Fruit fly (Drosophila melanogaster) whole organism, adult: ENCODE results near the gene CG43935.

Experiments used
- CG11617 ChIP-seq: fragments of 200-800 bp; sonication (Bioruptor generic); optimal IDR thresholded peaks from 2 replicates; lab custom pipeline; 2017; ENCODE audit warnings: mild to moderate bottlenecking, missing biosample characterization, missing genetic modification reagents, missing genetic modification characterization
- CG12768 ChIP-seq: fragments of 200-800 bp; sonication (Bioruptor generic); optimal IDR thresholded peaks from 2 replicates; lab custom pipeline; 2017; ENCODE audit warnings: missing biosample characterization, missing genetic modification characterization, mild to moderate bottlenecking, moderate library complexity, missing genetic modification reagents
- CG14711 ChIP-seq: fragments of 200-800 bp; sonication (Bioruptor generic); optimal IDR thresholded peaks from 2 replicates; lab custom pipeline; 2018; ENCODE audit warnings: missing biosample characterization, mild to moderate bottlenecking, missing genetic modification characterization, moderate library complexity
- CG1620 ChIP-seq: fragments of 200-800 bp; sonication (Bioruptor generic); optimal IDR thresholded peaks from 2 replicates; lab custom pipeline; 2016; ENCODE audit warnings: missing biosample characterization, missing genetic modification characterization
- CG33017 ChIP-seq: fragments of 200-800 bp; sonication (Bioruptor generic); optimal IDR thresholded peaks from 2 replicates; lab custom pipeline; 2018; ENCODE audit warnings: missing biosample characterization, mild to moderate bottlenecking, missing genetic modification characterization, moderate library complexity
- CG5204 ChIP-seq: fragments of 200-800 bp; sonication (Bioruptor generic); optimal IDR thresholded peaks from 2 replicates; lab custom pipeline; 2016; ENCODE audit warnings: missing biosample characterization, missing genetic modification characterization
- CG7045 ChIP-seq: fragments of 200-800 bp; sonication (Bioruptor generic); optimal IDR thresholded peaks from 2 replicates; lab custom pipeline; 2017; ENCODE audit warnings: missing biosample characterization, mild to moderate bottlenecking, missing genetic modification characterization
- CG7101 ChIP-seq: fragments of 200-800 bp; sonication (Bioruptor generic); optimal IDR thresholded peaks from 2 replicates; lab custom pipeline; 2018; ENCODE audit warnings: missing biosample characterization, mild to moderate bottlenecking, missing genetic modification characterization, moderate library complexity
- Clk ChIP-seq: fragments of 200-800 bp; sonication (Bioruptor generic); optimal IDR thresholded peaks from 2 replicates; lab custom pipeline; 2017; ENCODE audit warnings: missing biosample characterization, missing genetic modification characterization
- Crg-1 ChIP-seq: fragments of 200-800 bp; sonication (Bioruptor generic); optimal IDR thresholded peaks from 2 replicates; lab custom pipeline; 2016; ENCODE audit warnings: missing biosample characterization, missing genetic modification characterization
- Hr96 ChIP-seq: fragments of 200-800 bp; sonication (Bioruptor generic); optimal IDR thresholded peaks from 2 replicates; lab custom pipeline; 2016; ENCODE audit warnings: missing biosample characterization, missing genetic modification characterization
- Mnt ChIP-seq: fragments of 200-800 bp; sonication (Bioruptor generic); optimal IDR thresholded peaks from 2 replicates; lab custom pipeline; 2016; ENCODE audit warnings: missing biosample characterization, mild to moderate bottlenecking, missing genetic modification characterization
- bab1 ChIP-seq: fragments of 200-800 bp; sonication (Bioruptor generic); optimal IDR thresholded peaks from 3 replicates; lab custom pipeline; 2019; ENCODE audit warnings: missing biosample characterization, mild to moderate bottlenecking, missing genetic modification characterization, moderate library complexity
- cic ChIP-seq: fragments of 200-800 bp; sonication (Bioruptor generic); optimal IDR thresholded peaks from 2 replicates; lab custom pipeline; 2017; ENCODE audit warnings: missing biosample characterization, mild to moderate bottlenecking, missing genetic modification characterization, moderate library complexity
- cnc ChIP-seq, 2 experiments: fragments of >200 bp; optimal IDR thresholded peaks; 2 replicates each; lab custom pipeline; 2017
- kay ChIP-seq: fragments of 200-800 bp; sonication (Bioruptor generic); peaks from one replicate; lab custom pipeline; 2016; ENCODE audit warnings: missing biosample characterization, missing genetic modification characterization, borderline replicate concordance
- ovo ChIP-seq: fragments of 200-800 bp; sonication (Bioruptor generic); optimal IDR thresholded peaks from 2 replicates; lab custom pipeline; 2016; ENCODE audit warnings: missing biosample characterization, missing genetic modification characterization
- pad ChIP-seq: fragments of 200-800 bp; sonication (Bioruptor generic); optimal IDR thresholded peaks from 3 replicates; lab custom pipeline; 2017; ENCODE audit warnings: missing biosample characterization, missing genetic modification characterization, mild to moderate bottlenecking, moderate library complexity, missing genetic modification reagents
- tj ChIP-seq: fragments of 200-800 bp; sonication (Bioruptor generic); optimal IDR thresholded peaks from 3 replicates; lab custom pipeline; 2017; ENCODE audit warnings: missing biosample characterization, mild to moderate bottlenecking, missing genetic modification characterization, moderate library complexity
- toe ChIP-seq: fragments of 200-800 bp; sonication (Bioruptor generic); optimal IDR thresholded peaks from 2 replicates; lab custom pipeline; 2016; ENCODE audit warnings: missing biosample characterization, missing genetic modification characterization

The CG43935 gene

DNA sequence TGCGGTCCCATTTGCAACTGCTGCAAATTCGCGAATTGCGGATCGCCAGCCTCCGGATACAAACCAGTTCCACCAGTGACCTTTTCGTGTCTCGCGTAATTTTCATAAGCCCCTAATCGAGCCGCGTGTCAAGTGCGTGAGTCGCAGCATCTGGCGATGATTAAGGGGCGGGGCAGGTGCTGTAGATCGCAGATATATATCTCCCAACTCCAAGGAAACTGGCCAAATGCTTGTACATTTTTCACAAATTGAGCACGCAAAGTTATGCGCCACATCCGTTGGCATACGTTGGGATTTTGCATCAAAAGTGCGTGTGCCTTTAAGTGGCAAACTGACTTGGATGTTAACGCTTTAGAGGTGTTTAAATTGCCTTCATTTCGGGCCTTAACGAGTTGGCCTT, 25.2 kb upstream of the CG43935 start:
- TF ChIP-seq tj (GFP tag; lab: Kevin White, UChicago), result no peak
- TF ChIP-seq CG5204 (GFP tag; lab: Kevin White, UChicago), result no peak
- TF ChIP-seq CG33017 (tag; lab: Kevin White, UChicago), result no peak
- TF ChIP-seq bab1 (GFP tag; lab: Kevin White, UChicago), result no peak
- no peak for TF ChIP-seq CG12768
- TF ChIP-seq cic (GFP tag; lab: Kevin White, UChicago), result no peak
- TF ChIP-seq Clk (GFP tag; lab: Kevin White, UChicago), result no peak
- TF ChIP-seq ovo, result no peak
- no peak for TF ChIP-seq kay (GFP tag; lab: Kevin White, UChicago)
- TF ChIP-seq Crg-1, result no peak
- TF ChIP-seq Mnt (GFP tag; lab: Kevin White, UChicago), result no peak
- TF ChIP-seq pad (GFP tag; lab: Kevin White, UChicago), result no peak
- no peak for TF ChIP-seq CG7045 (GFP tag; lab: Kevin White, UChicago)
- no peak for TF ChIP-seq toe (GFP tag; lab: Kevin White, UChicago)
- TF ChIP-seq Hr96 (GFP tag; lab: Kevin White, UChicago), result no peak
- TF ChIP-seq cnc (optimal IDR thresholded peaks at IDR 0.05; lab: Kevin White, UChicago), result no peak

DNA sequence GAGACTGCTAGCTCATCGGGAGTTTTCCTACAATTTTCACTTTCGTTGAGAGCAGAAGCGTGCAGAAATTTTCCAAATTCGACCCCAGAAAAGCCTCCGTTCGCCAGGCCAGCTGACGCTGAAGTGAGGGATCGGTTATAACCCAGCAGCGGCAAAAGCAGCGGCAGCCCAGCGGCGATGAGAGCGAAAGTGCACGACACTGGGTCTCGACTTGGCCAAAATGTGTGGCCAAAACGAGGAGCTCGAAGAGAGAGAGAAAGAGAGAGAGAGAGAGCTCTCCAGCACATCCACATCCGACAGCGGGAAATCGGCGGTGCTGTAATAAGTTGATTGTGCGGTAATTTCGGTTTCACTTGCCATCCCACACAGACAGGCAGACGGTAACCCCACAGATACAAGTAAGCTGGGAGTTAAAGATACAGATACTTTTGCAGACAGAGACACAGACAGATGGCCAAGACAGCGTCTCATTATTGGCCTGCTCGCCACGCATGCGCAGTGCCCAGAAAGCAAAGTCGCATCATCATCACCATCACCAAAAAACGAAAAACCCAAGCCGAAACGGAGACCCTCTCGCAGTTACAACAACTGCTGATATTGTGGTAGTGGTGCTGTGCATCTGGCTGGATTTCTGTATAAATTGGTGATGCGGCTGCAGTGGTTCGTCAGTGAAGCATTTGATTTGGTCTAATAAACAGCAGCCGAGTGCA, 16.5 kb upstream of the CG43935 start, which contains the start of gene TwdlT:
TSS of gene TwdlT (plus strand) at position 660 of the 710 bp plus-strand sequence.
- TF ChIP-seq cic (GFP tag; lab: Kevin White, UChicago), result no peak
- no peak for TF ChIP-seq CG7045 (GFP tag; lab: Kevin White, UChicago)
- TF ChIP-seq tj (GFP tag; lab: Kevin White, UChicago), result no peak
- no peak for TF ChIP-seq cnc (optimal IDR thresholded peaks at IDR 0.05; lab: Kevin White, UChicago)
- no peak for TF ChIP-seq CG1620 (GFP tag; lab: Kevin White, UChicago)
- TF ChIP-seq Mnt (GFP tag; lab: Kevin White, UChicago), result no peak

DNA sequence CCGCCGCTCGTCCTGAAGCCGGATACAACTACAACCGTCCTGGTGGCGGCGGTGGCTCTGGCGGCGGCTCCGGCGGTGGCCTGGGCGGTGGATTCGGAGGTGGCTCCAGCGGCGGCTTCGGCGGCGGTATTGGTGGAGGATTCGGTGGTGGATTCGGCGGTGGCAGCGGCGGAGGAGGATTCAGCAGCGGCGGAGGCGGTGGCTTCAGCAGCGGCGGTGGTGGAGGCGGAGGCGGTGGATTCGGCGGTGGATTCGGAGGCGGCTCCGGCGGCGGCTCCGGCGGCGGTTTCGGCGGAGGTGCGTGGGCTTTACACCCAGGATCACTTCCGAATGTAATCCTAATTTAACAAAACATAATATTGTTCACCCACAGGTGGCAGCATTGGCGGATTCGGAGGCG, 15.7 kb upstream of the CG43935 start:
- TF ChIP-seq CG12768 (no peak), CG11617 (GFP tag; lab: Kevin White, UChicago) (no peak), CG33017 (tag; lab: Kevin White, UChicago) (no peak), bab1 (GFP tag; lab: Kevin White, UChicago) (no peak), CG14711 (no peak), toe (GFP tag; lab: Kevin White, UChicago) (no peak), CG1620 (GFP tag; lab: Kevin White, UChicago) (no peak), CG7045 (GFP tag; lab: Kevin White, UChicago) (no peak), Clk (GFP tag; lab: Kevin White, UChicago) (no peak), CG7101 (tag; lab: Kevin White, UChicago) (no peak), tj (GFP tag; lab: Kevin White, UChicago) (no peak), cnc (optimal IDR thresholded peaks at IDR 0.05; lab: Kevin White, UChicago) (no peak), CG5204 (GFP tag; lab: Kevin White, UChicago) (no peak), Hr96 (GFP tag; lab: Kevin White, UChicago) (no peak), kay (GFP tag; lab: Kevin White, UChicago) (no peak), ovo (no peak), Mnt (GFP tag; lab: Kevin White, UChicago) (no peak), pad (GFP tag; lab: Kevin White, UChicago) (no peak), cic (GFP tag; lab: Kevin White, UChicago) (no peak), Crg-1 (no peak)

DNA sequence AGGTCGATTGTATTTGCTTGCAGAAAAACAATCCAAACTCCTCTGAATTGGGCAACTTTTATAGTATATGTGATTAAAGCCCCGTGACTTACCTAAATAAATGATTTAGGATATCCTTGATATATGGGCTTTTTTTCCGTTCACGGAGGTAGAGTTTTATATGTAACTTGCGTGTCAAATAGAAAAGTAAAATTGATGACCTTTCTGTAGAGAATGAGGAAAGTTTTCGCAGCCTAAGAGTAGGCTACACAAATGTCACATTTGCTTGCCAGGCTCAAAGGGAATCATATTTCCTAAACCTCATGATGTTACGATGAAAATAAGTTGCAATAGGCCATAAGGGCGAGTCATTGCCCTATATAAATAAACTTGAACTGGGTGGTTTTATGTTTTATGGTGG, 9.1 kb upstream of the CG43935 start:
- no peak for TF ChIP-seq Clk (GFP tag; lab: Kevin White, UChicago)
- no peak for TF ChIP-seq cnc (optimal IDR thresholded peaks at IDR 0.05; lab: Kevin White, UChicago)
- no peak for TF ChIP-seq CG1620 (GFP tag; lab: Kevin White, UChicago)
- TF ChIP-seq CG5204 (GFP tag; lab: Kevin White, UChicago), result no peak
- no peak for TF ChIP-seq toe (GFP tag; lab: Kevin White, UChicago)
- TF ChIP-seq CG11617 (GFP tag; lab: Kevin White, UChicago), result no peak
- TF ChIP-seq tj (GFP tag; lab: Kevin White, UChicago), result no peak
- TF ChIP-seq CG7101 (tag; lab: Kevin White, UChicago), result no peak

DNA sequence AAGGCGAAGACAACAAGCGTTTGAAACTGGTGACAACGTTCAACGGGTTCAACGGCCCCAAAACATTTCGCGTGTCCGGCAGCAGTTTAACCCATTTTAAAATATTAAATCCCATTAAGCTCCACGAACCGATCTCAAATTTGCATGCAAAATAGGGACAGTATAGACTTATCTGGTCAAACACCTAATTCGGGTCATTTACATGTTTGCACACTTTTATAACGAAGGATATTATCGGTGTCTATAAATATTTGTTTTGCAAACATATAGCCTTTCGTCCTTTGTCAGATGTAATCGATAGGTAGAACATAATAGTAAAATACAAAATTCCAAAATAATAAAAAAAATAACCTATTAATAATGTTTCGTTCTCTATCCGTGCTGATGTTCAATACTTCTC, 3.3 kb upstream of the CG43935 start, which contains the start of gene CG34292:
TSS of gene CG34292 (plus strand) at position 301 of the 400 bp plus-strand sequence.
- no peak for TF ChIP-seq CG11617 (GFP tag; lab: Kevin White, UChicago)
- TF ChIP-seq kay (GFP tag; lab: Kevin White, UChicago), result no peak
- no peak for TF ChIP-seq Clk (GFP tag; lab: Kevin White, UChicago)
- no peak for TF ChIP-seq CG7101 (tag; lab: Kevin White, UChicago)
- no peak for TF ChIP-seq CG14711
- TF ChIP-seq pad (GFP tag; lab: Kevin White, UChicago), result no peak
- TF ChIP-seq ovo, result no peak
- TF ChIP-seq Crg-1, result no peak

DNA sequence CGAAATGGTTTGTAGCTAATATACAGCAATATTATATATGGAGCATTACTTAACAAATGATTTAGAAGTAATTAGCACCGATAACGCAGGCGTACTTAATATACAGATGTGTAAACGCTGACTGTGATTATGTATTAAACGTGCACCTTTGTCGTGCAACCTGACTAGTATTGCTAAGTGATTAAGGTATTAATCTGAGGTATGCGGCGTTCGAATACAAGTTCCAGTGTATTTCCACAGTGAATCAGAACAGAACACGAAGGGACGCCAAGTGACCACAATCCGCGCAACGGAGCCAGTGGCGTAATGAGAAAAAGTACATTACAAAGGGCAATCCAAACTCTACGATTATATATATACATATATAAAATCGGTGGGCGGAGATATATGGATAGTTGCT, 1.1 kb upstream of the CG43935 start, which contains the start of gene Nep5:
TSS of gene Nep5 (minus strand) at position 101 of the 400 bp plus-strand sequence.
- TF ChIP-seq Clk (GFP tag; lab: Kevin White, UChicago) (no peak), toe (GFP tag; lab: Kevin White, UChicago) (no peak), CG11617 (GFP tag; lab: Kevin White, UChicago) (no peak), Hr96 (GFP tag; lab: Kevin White, UChicago) (no peak)
